Worm (Caenorhabditis elegans) whole organism, midembryonic: ENCODE data around the gene rars-1.

Source experiments
- T22C8.4 ChIP-seq: fragments of 200-800 bp; sonication (Bioruptor generic); IDR thresholded peaks from 2 replicates; pipeline ENCODE4 v1.3.6; 2022; ENCODE audit warnings: missing genetic modification characterization, missing compliant biosample characterization
- cog-1 ChIP-seq: sonication (generic microtip); optimal IDR thresholded peaks from 2 replicates; lab custom pipeline; 2016; ENCODE audit warnings: missing genetic modification characterization, missing compliant biosample characterization
- flt-1 ChIP-seq: fragments of 200-800 bp; sonication (Bioruptor generic); IDR thresholded peaks from 2 replicates; pipeline ENCODE4 v1.3.6; 2022; ENCODE audit warnings: missing genetic modification characterization, missing compliant biosample characterization
- klf-2 ChIP-seq: fragments of 200-800 bp; sonication (Bioruptor generic); conservative IDR thresholded peaks from 2 replicates; pipeline ENCODE4 v1.3.6; 2022; ENCODE audit warnings: missing genetic modification reagents, missing genetic modification characterization, missing compliant biosample characterization
- med-1 ChIP-seq: sonication (generic microtip); optimal IDR thresholded peaks from 2 replicates; lab custom pipeline; 2017; ENCODE audit warnings: missing genetic modification characterization, mild to moderate bottlenecking, missing compliant biosample characterization, antibody characterized with exemption, missing genetic modification reagents; ENCODE audit not compliant: insufficient read depth
- tab-1 ChIP-seq: fragments of 200-800 bp; sonication (Bioruptor generic); IDR thresholded peaks from 2 replicates; pipeline ENCODE4 v1.3.6; 2022; ENCODE audit warnings: missing genetic modification characterization, missing compliant biosample characterization
- ztf-23 ChIP-seq: fragments of 200-800 bp; sonication (Bioruptor generic); IDR thresholded peaks from 2 replicates; pipeline ENCODE4 v1.3.6; 2022; ENCODE audit warnings: missing genetic modification reagents, missing genetic modification characterization, missing compliant biosample characterization

ce11 chrIII:4895313-4895712, 21.7 kb downstream of the rars-1 start:
- TF ChIP-seq ztf-23 (GFP tag; lab: Robert Waterston, UW) (no peak), cog-1 (no peak), tab-1 (no peak), flt-1 (GFP tag; lab: Robert Waterston, UW) (no peak), klf-2 (GFP tag; lab: Robert Waterston, UW) (no peak), T22C8.4 (GFP tag; lab: Robert Waterston, UW) (no peak), med-1 (GFP tag; lab: Kevin White, UChicago) (no peak)
